Fruit fly (Drosophila melanogaster) ovary, adult (tissue): Measurements from ENCODE around the gene Pli.

Source experiments
- CG17801 ChIP-seq: fragments of 200-800 bp; optimal IDR thresholded peaks from 2 replicates; lab custom pipeline; 2019; ENCODE audit warnings: missing biosample characterization, mild to moderate bottlenecking, missing genetic modification characterization, moderate library complexity; ENCODE audit not compliant: partially characterized antibody

Pli gene

dm6 chr3R:23889922-23890321 is at the start of gene Pli:
Gene Pli, minus strand, starts transcription at chr3R:23890052.
- peak; percentile 75 for TF ChIP-seq CG17801 (GFP tag; lab: Kevin White, UChicago)

DNA sequence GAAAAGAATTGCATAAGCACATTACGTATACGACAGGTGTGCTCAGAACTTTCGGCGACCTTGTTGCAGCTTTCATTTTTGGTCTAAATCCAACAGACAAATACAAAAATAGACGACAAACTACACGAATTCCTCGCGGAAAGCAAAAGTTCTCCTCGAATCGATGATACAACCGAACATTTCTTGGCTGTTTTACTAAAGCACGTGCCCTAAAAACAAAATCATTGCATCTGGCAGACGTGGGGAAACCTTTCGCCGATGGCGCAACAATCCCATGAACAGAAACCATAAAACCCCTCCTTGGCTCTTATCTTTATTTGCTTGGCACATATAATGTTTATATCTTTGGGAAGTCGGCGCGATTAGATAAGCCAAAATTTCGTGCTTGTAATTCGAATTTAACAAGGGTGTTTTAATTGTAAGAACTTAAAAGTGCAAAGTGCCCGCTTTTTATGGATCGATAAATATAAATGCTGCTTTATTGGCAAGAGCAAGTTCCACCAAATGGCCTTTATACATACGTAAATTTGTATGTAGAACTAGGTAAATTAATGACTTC is 48.8 kb upstream of the Pli start:
- no peak for TF ChIP-seq CG17801 (GFP tag; lab: Kevin White, UChicago)

dm6 chr3R:23933684-23934575 is 44.1 kb upstream of the Pli start, which contains the start of gene CG5854:
Gene CG5854, plus strand, starts transcription at chr3R:23933912.
- peak; percentile 37 for TF ChIP-seq CG17801 (GFP tag; lab: Kevin White, UChicago)

DNA sequence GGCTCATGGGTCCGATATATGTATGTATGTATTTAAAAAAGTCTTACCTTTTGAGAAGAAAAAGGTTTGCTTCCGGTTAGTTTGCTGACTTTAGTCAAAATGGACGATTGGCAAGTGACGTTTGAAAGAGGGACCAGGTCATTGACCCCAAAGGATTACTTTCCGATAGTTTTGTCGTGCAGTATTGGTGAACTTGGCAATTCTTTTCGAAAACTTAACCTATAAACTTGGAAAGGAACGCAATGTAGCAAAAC is 43.5 kb upstream of the Pli start, which contains the start of gene RpS19b:
TSS of gene RpS19b (minus strand) at position 101 of the 254 bp plus-strand sequence.
- TF ChIP-seq CG17801 (GFP tag; lab: Kevin White, UChicago): no peak

- TF ChIP-seq CG17801 (GFP tag; lab: Kevin White, UChicago): peak; percentile 63
These were observed 41.4 kb upstream of the Pli start, which contains the start of the genes Rpt2 and CG13599 for dm6 chr3R:23931095-23931728. Gene Rpt2, minus strand, starts transcription at chr3R:23931558. Gene CG13599, plus strand, starts transcription at chr3R:23931639.

DNA sequence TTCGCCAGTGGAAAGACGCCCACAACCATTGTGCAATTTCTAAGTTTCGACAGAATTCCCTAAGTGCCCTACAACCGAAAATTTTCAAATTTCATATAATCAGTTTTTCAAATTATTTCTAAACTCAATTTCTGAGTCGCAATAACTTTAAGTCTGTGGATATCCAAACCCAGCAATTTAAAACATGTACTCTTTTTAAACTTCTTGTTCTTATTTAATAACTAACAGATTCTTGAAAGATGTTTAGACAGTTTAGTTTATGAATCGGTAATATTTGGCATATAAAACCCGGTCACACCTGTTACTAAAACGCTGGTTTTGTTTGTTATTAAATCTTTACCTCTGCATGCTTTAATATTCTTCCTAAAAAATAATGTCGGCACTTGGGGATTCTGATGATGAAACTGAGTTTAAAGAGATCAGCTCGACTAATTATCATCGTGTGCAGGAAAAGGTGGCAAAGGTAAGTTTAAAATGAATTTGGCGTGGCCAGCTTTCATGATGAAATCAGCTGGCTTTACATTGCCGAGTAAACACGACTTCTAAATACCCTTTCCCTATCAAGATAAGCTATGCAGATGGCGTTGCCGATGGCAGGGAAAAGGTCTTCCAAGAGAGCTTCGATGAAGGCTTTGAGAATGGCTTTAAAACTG is 39.2 kb upstream of the Pli start, which contains the start of the genes CG43998, CG43999 and CG31142:
TSS of gene CG43998 (minus strand) at position 51 of the 653 bp plus-strand sequence.
TSS of gene CG43999 (minus strand) at position 51 of the 653 bp plus-strand sequence.
TSS of gene CG31142 (plus strand) at position 294 of the 653 bp plus-strand sequence.
- TF ChIP-seq CG17801 (GFP tag; lab: Kevin White, UChicago): peak; percentile 33

DNA sequence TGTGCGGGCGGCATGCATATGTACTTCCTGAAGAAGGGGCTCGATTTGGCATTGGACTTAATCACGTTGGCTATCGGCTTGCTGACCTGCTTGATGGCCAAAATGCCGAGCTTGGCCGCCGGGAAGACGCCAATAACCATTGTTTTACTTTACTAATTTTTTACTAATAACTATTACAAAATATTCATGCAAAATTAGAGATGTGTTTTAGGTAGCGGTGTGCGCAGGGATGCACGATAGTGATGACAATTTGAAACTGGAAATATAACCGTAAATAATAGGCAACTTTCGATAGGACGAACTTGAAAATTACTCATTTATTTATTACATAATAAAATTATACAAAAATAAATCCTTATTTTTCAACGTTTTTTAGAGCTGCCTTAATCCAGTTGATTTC is 37.6 kb upstream of the Pli start, which contains the start of gene CG13601:
TSS of gene CG13601 (minus strand) at position 206 of the 400 bp plus-strand sequence.
- TF ChIP-seq CG17801 (GFP tag; lab: Kevin White, UChicago): no peak

- TF ChIP-seq CG17801 (GFP tag; lab: Kevin White, UChicago): no peak
These were observed 34.3 kb upstream of the Pli start, which contains the start of gene Ndc1 for dm6 chr3R:23924200-23924599. Gene Ndc1, plus strand, starts transcription at chr3R:23924399.

DNA sequence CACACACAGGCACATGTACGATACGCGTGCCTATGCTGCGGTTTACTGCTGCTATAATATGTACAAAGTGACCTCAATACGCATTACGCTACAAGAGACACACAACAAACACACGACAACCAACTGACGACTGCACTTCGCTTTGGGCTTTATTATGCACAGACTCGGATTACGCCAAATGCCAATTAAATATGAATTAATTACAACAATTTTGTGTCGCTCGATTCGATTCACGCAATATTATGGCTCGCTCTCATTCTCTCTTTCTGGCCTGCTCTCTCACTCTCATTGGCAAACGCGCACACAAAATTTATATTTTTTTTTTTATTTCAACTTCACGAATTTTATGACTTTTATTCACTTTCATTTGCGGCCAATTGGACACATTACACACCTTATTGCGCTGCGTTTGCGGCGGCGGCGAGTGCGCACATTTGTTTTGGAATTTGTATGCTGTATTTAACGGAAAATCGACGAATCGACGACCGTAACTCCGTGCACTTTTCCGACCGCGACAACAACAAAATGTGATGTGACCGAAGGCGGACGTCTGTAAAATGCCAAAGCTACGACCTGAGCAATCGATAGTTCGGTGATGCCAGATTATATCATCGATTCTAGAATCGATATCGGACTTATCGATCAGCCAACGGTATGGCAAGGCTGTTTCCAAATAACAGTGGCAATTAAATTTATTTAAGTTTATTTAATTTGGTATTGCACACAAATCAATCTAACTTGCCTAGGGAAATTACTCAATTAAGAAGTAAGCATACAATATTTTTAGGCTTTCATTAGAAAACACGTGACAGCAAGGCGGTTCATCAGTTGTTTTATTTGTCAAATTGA is 32.9 kb upstream of the Pli start, which contains the start of the genes sba and CG31141:
TSS of gene sba (minus strand) at position 472 of the 849 bp plus-strand sequence.
TSS of gene CG31141 (plus strand) at position 799 of the 849 bp plus-strand sequence.
- TF ChIP-seq CG17801 (GFP tag; lab: Kevin White, UChicago): peak; percentile 81

DNA sequence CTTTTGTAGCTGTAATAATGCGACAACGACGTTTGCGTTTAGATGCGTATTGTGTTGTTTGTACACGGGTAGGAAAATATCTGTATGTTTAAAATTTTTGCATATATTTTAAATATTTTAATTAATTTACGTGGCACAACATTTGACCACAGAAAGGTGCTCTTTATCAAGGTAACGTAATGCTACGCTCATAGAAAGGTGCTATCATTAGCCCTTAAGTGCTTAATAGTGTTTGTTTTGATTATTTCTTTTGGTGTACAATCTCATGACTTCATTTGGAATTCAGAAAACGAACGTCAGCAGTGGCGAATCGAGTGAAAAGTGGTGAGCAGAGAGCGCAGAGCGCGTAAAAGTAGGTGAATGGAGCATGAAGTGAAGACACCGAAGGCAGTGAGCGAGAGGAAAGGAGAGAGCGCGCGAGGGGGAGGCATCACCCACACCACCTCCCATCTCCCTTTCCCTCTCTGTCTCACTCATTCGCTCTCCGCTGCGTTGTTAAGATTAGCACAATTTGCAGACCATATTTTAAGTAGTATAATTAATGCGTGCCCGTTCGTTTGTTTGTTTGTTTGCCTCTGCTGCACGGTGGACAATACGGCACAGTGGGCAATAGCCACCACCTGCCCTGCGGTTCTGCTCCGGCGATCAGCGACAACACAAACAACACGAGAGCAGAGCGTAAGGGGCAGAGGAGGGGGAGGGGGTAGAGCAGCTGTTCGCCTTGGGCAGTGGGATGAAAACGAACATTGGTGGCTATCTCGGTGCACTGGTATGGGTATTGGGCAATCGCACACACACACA is 32.0 kb upstream of the Pli start:
- peak; percentile 75 for TF ChIP-seq CG17801 (GFP tag; lab: Kevin White, UChicago)

DNA sequence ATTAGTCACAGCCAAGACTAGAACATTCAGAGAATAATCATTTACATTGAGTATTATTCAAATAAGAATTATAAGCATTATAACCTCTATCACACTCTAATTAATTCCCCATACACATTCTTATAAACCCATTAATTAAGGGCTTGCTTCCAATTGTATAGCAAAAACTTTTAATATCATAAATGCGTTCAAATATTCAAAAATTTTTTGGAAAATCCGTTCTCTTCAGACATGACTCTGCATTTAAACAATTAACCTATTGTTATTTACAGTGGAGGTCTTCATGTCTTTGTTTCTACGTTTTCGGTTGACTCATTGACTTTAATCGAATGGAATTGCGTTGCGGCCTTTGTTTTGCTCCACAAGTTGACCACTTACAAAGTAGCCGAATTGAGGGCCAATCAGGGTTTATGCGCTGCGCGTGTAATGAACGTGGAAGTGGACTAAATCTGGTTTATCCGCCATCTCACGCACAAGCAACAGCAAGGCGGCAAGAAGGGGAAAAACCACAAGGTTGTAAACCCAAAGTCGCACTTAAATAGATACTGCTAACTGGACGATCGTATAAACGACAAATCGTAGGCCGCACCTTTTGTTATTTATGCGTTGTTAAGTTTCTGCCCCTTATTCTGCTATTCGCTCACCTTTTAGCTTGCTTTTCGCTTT is 31.2 kb upstream of the Pli start:
- TF ChIP-seq CG17801 (GFP tag; lab: Kevin White, UChicago): peak; percentile 47

dm6 chr3R:23920387-23920786 is 30.5 kb upstream of the Pli start:
- TF ChIP-seq CG17801 (GFP tag; lab: Kevin White, UChicago): no peak
